Fruit fly (Drosophila melanogaster) whole organism: ENCODE measurements around the gene beat-IIIc.

Experiments
- CG8478 ChIP-seq: fragments of >200 bp; optimal IDR thresholded peaks from 2 replicates; lab custom pipeline; 2018; ENCODE audit warnings: inconsistent platforms
- Dll ChIP-seq: fragments of >200 bp; optimal IDR thresholded peaks from 2 replicates; lab custom pipeline; 2017
- pan ChIP-seq: fragments of >200 bp; optimal IDR thresholded peaks from 2 replicates; lab custom pipeline; 2017
- psq ChIP-seq: fragments of >200 bp; optimal IDR thresholded peaks from 2 replicates; lab custom pipeline; 2017
- usp ChIP-seq: fragments of >200 bp; optimal IDR thresholded peaks from 2 replicates; lab custom pipeline; 2017; ENCODE audit warnings: missing biosample characterization, missing genetic modification characterization, mixed read lengths

DNA sequence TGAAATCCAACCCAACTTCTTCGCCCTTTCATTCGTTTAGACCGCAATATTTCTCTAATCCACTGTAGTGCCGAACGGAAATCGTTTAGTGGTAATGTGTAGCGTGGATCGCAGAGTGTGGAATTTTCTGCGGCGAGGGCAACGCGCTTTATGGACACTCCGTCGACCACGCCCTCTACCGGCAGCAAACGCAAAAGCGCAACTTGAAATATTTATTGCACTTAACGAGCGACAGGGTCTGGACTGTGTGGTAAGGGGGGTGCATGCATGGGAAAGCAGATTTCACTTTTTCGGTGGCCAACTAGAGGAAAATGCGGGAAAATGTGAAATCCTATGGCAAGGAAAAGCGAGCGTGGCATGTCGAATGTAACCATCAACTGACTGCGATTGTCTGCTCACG lies 65.3 kb downstream of the beat-IIIc start:
- no peak for TF ChIP-seq CG8478
- TF ChIP-seq psq = no peak
- TF ChIP-seq usp = no peak
- TF ChIP-seq Dll = no peak
- TF ChIP-seq pan (lab: Kevin White, UChicago) = no peak
